Worm (Caenorhabditis elegans) whole organism, early embryonic: Measurements from ENCODE around the gene cdh-12.

Experiments
- B0310.2 ChIP-seq: sonication (generic microtip); optimal IDR thresholded peaks from 2 replicates; lab custom pipeline; 2016; ENCODE audit warnings: mild to moderate bottlenecking, missing genetic modification characterization, missing compliant biosample characterization
- aly-1 ChIP-seq: sonication (generic microtip); optimal IDR thresholded peaks from 2 replicates; lab custom pipeline; 2016; ENCODE audit warnings: missing genetic modification characterization, missing compliant biosample characterization
- ama-1 ChIP-seq: fragments of 150-350 bp; optimal IDR thresholded peaks from 2 replicates; lab custom pipeline; 2014
- ceh-13 ChIP-seq: fragments of 200-800 bp; sonication (Bioruptor generic); optimal IDR thresholded peaks from 2 replicates; lab custom pipeline; 2018; ENCODE audit warnings: mild to moderate bottlenecking, missing genetic modification characterization, missing compliant biosample characterization
- ceh-36 ChIP-seq: sonication (generic microtip); optimal IDR thresholded peaks from 2 replicates; lab custom pipeline; 2016; ENCODE audit warnings: missing genetic modification characterization, inconsistent platforms, missing compliant biosample characterization
- ets-7 ChIP-seq: sonication (generic microtip); optimal IDR thresholded peaks from 2 replicates; lab custom pipeline; 2016; ENCODE audit warnings: missing genotype, missing genetic modification characterization, missing compliant biosample characterization
- flt-1 ChIP-seq: fragments of 200-800 bp; sonication (Bioruptor generic); IDR thresholded peaks from 2 replicates; pipeline ENCODE4 v1.3.6; 2022; ENCODE audit warnings: missing genetic modification characterization, missing compliant biosample characterization
- hmbx-1 ChIP-seq: sonication (generic microtip); optimal IDR thresholded peaks from 2 replicates; lab custom pipeline; 2016; ENCODE audit warnings: mild to moderate bottlenecking, missing genetic modification characterization, missing compliant biosample characterization
- hnd-1 ChIP-seq: sonication (generic microtip); optimal IDR thresholded peaks from 2 replicates; lab custom pipeline; 2016; ENCODE audit warnings: missing genetic modification characterization, missing compliant biosample characterization
- pes-1 ChIP-seq: fragments of 200-800 bp; sonication (Bioruptor generic); IDR thresholded peaks from 2 replicates; pipeline ENCODE4 v1.3.6; 2022; ENCODE audit warnings: missing genetic modification reagents, missing genetic modification characterization, missing compliant biosample characterization
- sea-1 ChIP-seq: fragments of 200-800 bp; sonication (Bioruptor generic); conservative IDR thresholded peaks from 2 replicates; pipeline ENCODE4 v1.3.6; 2022; ENCODE audit warnings: missing genetic modification characterization, missing compliant biosample characterization
- tbx-11 ChIP-seq: fragments of 200-800 bp; sonication (Bioruptor generic); IDR thresholded peaks from 2 replicates; pipeline ENCODE4 v1.3.6; 2022; ENCODE audit warnings: missing genetic modification characterization, missing compliant biosample characterization
- tbx-37 ChIP-seq: fragments of 200-800 bp; sonication (Bioruptor generic); conservative IDR thresholded peaks from 2 replicates; pipeline ENCODE4 v1.3.6; 2022; ENCODE audit warnings: missing genetic modification reagents, missing genetic modification characterization, missing compliant biosample characterization

ce11 chrIII:1149472-1149871 lies 2.4 kb upstream of the cdh-12 start:
- TF ChIP-seq aly-1 (tag; lab: Kevin White, UChicago) (no peak), hmbx-1 (tag; lab: Kevin White, UChicago) (no peak), flt-1 (GFP tag; lab: Robert Waterston, UW) (no peak), ama-1 (lab: Kevin White, UChicago) (no peak), hnd-1 (tag; lab: Kevin White, UChicago) (no peak), ceh-36 (no peak), sea-1 (no peak), ets-7 (tag; lab: Kevin White, UChicago) (no peak), pes-1 (GFP tag; lab: Robert Waterston, UW) (no peak), tbx-37 (GFP tag; lab: Robert Waterston, UW) (no peak), B0310.2 (tag; lab: Kevin White, UChicago) (no peak), tbx-11 (GFP tag; lab: Robert Waterston, UW) (no peak), ceh-13 (GFP tag; lab: Kevin White, UChicago) (no peak)
